Worm (Caenorhabditis elegans) whole organism, L4 larva: ENCODE measurements around the gene EEED8.13.

Source experiments
- D1046.2 ChIP-seq: fragments of 200-800 bp; sonication (Bioruptor generic); IDR thresholded peaks from 2 replicates; pipeline ENCODE4 v1.3.6; 2022; ENCODE audit warnings: missing genetic modification characterization, missing compliant biosample characterization
- F10B5.3 ChIP-seq: sonication (generic microtip); optimal IDR thresholded peaks from 2 replicates; lab custom pipeline; 2016; ENCODE audit warnings: mild to moderate bottlenecking, missing genetic modification characterization, missing compliant biosample characterization
- F44E2.7 ChIP-seq: fragments of 200-800 bp; sonication (Bioruptor generic); IDR thresholded peaks from 2 replicates; pipeline ENCODE4 v2.1.2; 2022; ENCODE audit warnings: missing genetic modification characterization, missing compliant biosample characterization
- R02D3.7 ChIP-seq: fragments of 150-350 bp; sonication (generic microtip); optimal IDR thresholded peaks from 3 replicates; lab custom pipeline; 2014; ENCODE audit warnings: missing biosample characterization, missing genetic modification characterization
- Y105C5A.15 ChIP-seq: fragments of 200-800 bp; sonication (Bioruptor generic); IDR thresholded peaks from 2 replicates; pipeline ENCODE4 v1.3.6; 2022; ENCODE audit warnings: missing genetic modification characterization, missing compliant biosample characterization
- Y48G9A.11 ChIP-seq: fragments of 200-800 bp; sonication (Bioruptor generic); IDR thresholded peaks from 2 replicates; pipeline ENCODE4 v1.3.6; 2022; ENCODE audit warnings: missing genetic modification reagents, missing genetic modification characterization, missing compliant biosample characterization
- Y5F2A.4 ChIP-seq: fragments of 200-800 bp; sonication (Bioruptor generic); optimal IDR thresholded peaks from 2 replicates; lab custom pipeline; 2018; ENCODE audit warnings: mild to moderate bottlenecking, missing genetic modification characterization, missing compliant biosample characterization
- ZK546.5 ChIP-seq, 2 experiments: sonication (generic microtip); optimal IDR thresholded peaks; 2 replicates each; lab custom pipeline; 2017; ENCODE audit warnings: missing biosample characterization in 2 of 2, missing genetic modification characterization in 2 of 2
- aha-1 ChIP-seq: fragments of 150-350 bp; peaks from one replicate; lab custom pipeline; 2014; ENCODE audit warnings: missing biosample characterization, missing genetic modification characterization
- attf-4 ChIP-seq: sonication (generic microtip); optimal IDR thresholded peaks from 3 replicates; lab custom pipeline; 2017; ENCODE audit warnings: missing biosample characterization, missing genetic modification characterization
- ceh-44 ChIP-seq: fragments of 200-800 bp; sonication (Bioruptor generic); IDR thresholded peaks from 2 replicates; pipeline ENCODE4 v1.3.6; 2022; ENCODE audit warnings: missing genetic modification reagents, missing genetic modification characterization, missing compliant biosample characterization
- ceh-82 ChIP-seq: sonication (generic microtip); optimal IDR thresholded peaks from 2 replicates; lab custom pipeline; 2017; ENCODE audit warnings: missing biosample characterization, missing genetic modification characterization
- cey-2 ChIP-seq: sonication (generic microtip); optimal IDR thresholded peaks from 3 replicates; lab custom pipeline; 2017; ENCODE audit warnings: missing genetic modification characterization, mild to moderate bottlenecking, missing compliant biosample characterization, antibody characterized with exemption, borderline replicate concordance; ENCODE audit not compliant: insufficient read depth
- ctbp-1 ChIP-seq: fragments of 200-800 bp; sonication (Bioruptor generic); IDR thresholded peaks from 2 replicates; pipeline ENCODE4 v1.3.6; 2022; ENCODE audit warnings: missing genetic modification reagents, missing genetic modification characterization, missing compliant biosample characterization
- daf-12 ChIP-seq: fragments of 150-350 bp; optimal IDR thresholded peaks from 2 replicates; lab custom pipeline; 2014; ENCODE audit warnings: missing biosample characterization, missing genetic modification reagents, missing genetic modification characterization
- daf-16 ChIP-seq, 3 experiments: sonication (generic microtip); optimal IDR thresholded peaks; 2 replicates each; lab custom pipeline; 2016 to 2017; ENCODE audit warnings: missing genetic modification characterization in 3 of 3, missing genetic modification reagents in 3 of 3, mild to moderate bottlenecking in 2 of 3, missing compliant biosample characterization in 2 of 3, missing biosample characterization in 1 of 3, moderate library complexity in 1 of 3
- dmd-8 ChIP-seq: fragments of 200-800 bp; sonication (Bioruptor generic); IDR thresholded peaks from 2 replicates; pipeline ENCODE4 v1.3.6; 2022; ENCODE audit warnings: missing genetic modification characterization, missing compliant biosample characterization
- dmd-9 ChIP-seq: fragments of 200-800 bp; sonication (Bioruptor generic); IDR thresholded peaks from 2 replicates; pipeline ENCODE4 v1.3.6; 2022; ENCODE audit warnings: missing genetic modification reagents, missing genetic modification characterization, missing compliant biosample characterization
- dpl-1 ChIP-seq: fragments of 150-350 bp; optimal IDR thresholded peaks from 2 replicates; lab custom pipeline; 2014; ENCODE audit warnings: missing biosample characterization, missing genetic modification reagents, missing genetic modification characterization
- fos-1 ChIP-seq: fragments of 150-350 bp; optimal IDR thresholded peaks from 2 replicates; lab custom pipeline; 2014; ENCODE audit warnings: missing biosample characterization, missing genetic modification characterization
- hlh-30 ChIP-seq: sonication (generic microtip); optimal IDR thresholded peaks from 2 replicates; lab custom pipeline; 2017; ENCODE audit warnings: antibody characterized with exemption, mild to moderate bottlenecking, missing genetic modification characterization, missing compliant biosample characterization; ENCODE audit not compliant: insufficient read depth
- hmg-1.1 ChIP-seq: fragments of 200-800 bp; sonication (Bioruptor generic); IDR thresholded peaks from 2 replicates; pipeline ENCODE4 v1.3.6; 2022; ENCODE audit warnings: missing genetic modification reagents, missing genetic modification characterization, missing compliant biosample characterization
- lim-7 ChIP-seq: fragments of 200-800 bp; sonication (Bioruptor generic); IDR thresholded peaks from 2 replicates; pipeline ENCODE4 v1.3.6; 2022; ENCODE audit warnings: missing genetic modification characterization, missing compliant biosample characterization
- lin-1 ChIP-seq: fragments of 200-800 bp; sonication (Bioruptor generic); IDR thresholded peaks from 2 replicates; pipeline ENCODE4 v1.3.6; 2022; ENCODE audit warnings: missing genetic modification reagents, missing genetic modification characterization, missing compliant biosample characterization
- lin-13 ChIP-seq: fragments of 150-350 bp; optimal IDR thresholded peaks from 2 replicates; lab custom pipeline; 2014; ENCODE audit warnings: missing biosample characterization, missing genetic modification reagents, missing genetic modification characterization
- lin-38 ChIP-seq: fragments of 200-800 bp; sonication (Bioruptor generic); IDR thresholded peaks from 2 replicates; pipeline ENCODE4 v1.3.6; 2022; ENCODE audit warnings: missing genetic modification reagents, missing genetic modification characterization, missing compliant biosample characterization
- lin-39 ChIP-seq: fragments of 150-350 bp; optimal IDR thresholded peaks from 2 replicates; lab custom pipeline; 2014; ENCODE audit warnings: missing biosample characterization, missing genetic modification reagents, missing genetic modification characterization
- lsy-2 ChIP-seq, 2 experiments: fragments of 150-350 bp in 1 of 2; sonication (generic microtip) in 1 of 2; optimal IDR thresholded peaks; 2 replicates each; lab custom pipeline; 2014 to 2017; ENCODE audit warnings: missing biosample characterization in 2 of 2, missing genetic modification characterization in 2 of 2
- madf-9 ChIP-seq: fragments of 200-800 bp; sonication (Bioruptor generic); conservative IDR thresholded peaks from 2 replicates; pipeline ENCODE4 v1.3.6; 2022; ENCODE audit warnings: missing genetic modification reagents, missing genetic modification characterization, missing compliant biosample characterization
- mdl-1 ChIP-seq, 2 experiments: fragments of 150-350 bp in 1 of 2; sonication (generic microtip) in 1 of 2; optimal IDR thresholded peaks; 2 replicates each; lab custom pipeline; 2014 to 2017; ENCODE audit warnings: missing biosample characterization in 2 of 2, missing genetic modification characterization in 2 of 2
- mdt-29 ChIP-seq: fragments of 200-800 bp; sonication (Bioruptor generic); IDR thresholded peaks from 2 replicates; pipeline ENCODE4 v1.3.6; 2022; ENCODE audit warnings: missing genetic modification reagents, missing genetic modification characterization, missing compliant biosample characterization
- mep-1 ChIP-seq: fragments of 150-350 bp; sonication (generic microtip); optimal IDR thresholded peaks from 3 replicates; lab custom pipeline; 2014; ENCODE audit warnings: missing biosample characterization, missing genetic modification characterization
- mes-2 ChIP-seq: sonication (generic microtip); optimal IDR thresholded peaks from 2 replicates; lab custom pipeline; 2016; ENCODE audit warnings: missing genotype, mild to moderate bottlenecking, missing genetic modification characterization, missing compliant biosample characterization; ENCODE audit not compliant: poor library complexity, severe bottlenecking
- mxl-2 ChIP-seq: fragments of 200-800 bp; sonication (Bioruptor generic); conservative IDR thresholded peaks from 2 replicates; pipeline ENCODE4 v1.3.6; 2022; ENCODE audit warnings: missing genetic modification reagents, missing genetic modification characterization, missing compliant biosample characterization
- nhr-111 ChIP-seq: fragments of 200-800 bp; sonication (Bioruptor generic); optimal IDR thresholded peaks from 2 replicates; lab custom pipeline; 2018; ENCODE audit warnings: mild to moderate bottlenecking, missing genetic modification characterization, missing compliant biosample characterization
- nhr-237 ChIP-seq: sonication (generic microtip); optimal IDR thresholded peaks from 2 replicates; lab custom pipeline; 2017; ENCODE audit warnings: missing biosample characterization, missing genetic modification characterization
- nhr-28 ChIP-seq: fragments of 150-350 bp; optimal IDR thresholded peaks from 2 replicates; lab custom pipeline; 2014; ENCODE audit warnings: missing biosample characterization, missing genetic modification characterization
- nhr-41 ChIP-seq: fragments of 200-800 bp; sonication (Bioruptor generic); IDR thresholded peaks from 2 replicates; pipeline ENCODE4 v1.3.6; 2022; ENCODE audit warnings: missing genetic modification reagents, missing genetic modification characterization, missing compliant biosample characterization
- nhr-42 ChIP-seq: fragments of 200-800 bp; sonication (Bioruptor generic); IDR thresholded peaks from 2 replicates; pipeline ENCODE4 v1.3.6; 2022; ENCODE audit warnings: missing genetic modification characterization, missing compliant biosample characterization
- nhr-6 ChIP-seq: fragments of 150-350 bp; optimal IDR thresholded peaks from 2 replicates; lab custom pipeline; 2014; ENCODE audit warnings: missing biosample characterization, missing genetic modification characterization
- nhr-76 ChIP-seq: fragments of 150-350 bp; optimal IDR thresholded peaks from 2 replicates; lab custom pipeline; 2014; ENCODE audit warnings: missing biosample characterization, missing genetic modification characterization
- rbr-2 ChIP-seq: sonication (generic microtip); optimal IDR thresholded peaks from 2 replicates; lab custom pipeline; 2016; ENCODE audit warnings: missing genotype, missing genetic modification characterization, missing compliant biosample characterization
- saeg-2 ChIP-seq: fragments of 200-800 bp; sonication (Bioruptor generic); IDR thresholded peaks from 2 replicates; pipeline ENCODE4 v1.3.6; 2022; ENCODE audit warnings: missing genetic modification reagents, missing genetic modification characterization, missing compliant biosample characterization
- sdz-12 ChIP-seq: fragments of 200-800 bp; sonication (Bioruptor generic); optimal IDR thresholded peaks from 2 replicates; lab custom pipeline; 2018; ENCODE audit warnings: mild to moderate bottlenecking, missing genetic modification characterization, missing compliant biosample characterization
- set-16 ChIP-seq: fragments of 200-800 bp; sonication (Bioruptor generic); IDR thresholded peaks from 2 replicates; pipeline ENCODE4 v1.3.6; 2022; ENCODE audit warnings: missing genetic modification reagents, missing genetic modification characterization, missing compliant biosample characterization
- skn-1 ChIP-seq: fragments of 150-350 bp; optimal IDR thresholded peaks from 2 replicates; lab custom pipeline; 2014; ENCODE audit warnings: missing biosample characterization, missing genetic modification characterization
- snpc-1.2 ChIP-seq: fragments of 200-800 bp; sonication (Bioruptor generic); IDR thresholded peaks from 2 replicates; pipeline ENCODE4 v1.3.6; 2022; ENCODE audit warnings: missing genetic modification reagents, missing genetic modification characterization, missing compliant biosample characterization
- spr-3 ChIP-seq: fragments of 200-800 bp; sonication (Bioruptor generic); optimal IDR thresholded peaks from 2 replicates; lab custom pipeline; 2018; ENCODE audit warnings: mild to moderate bottlenecking, missing genetic modification characterization, missing compliant biosample characterization
- zag-1 ChIP-seq: fragments of 150-350 bp; optimal IDR thresholded peaks from 2 replicates; lab custom pipeline; 2014; ENCODE audit warnings: missing biosample characterization, missing genetic modification characterization
- zfp-2 ChIP-seq: sonication (generic microtip); optimal IDR thresholded peaks from 2 replicates; lab custom pipeline; 2016; ENCODE audit warnings: mild to moderate bottlenecking, missing genetic modification characterization, missing compliant biosample characterization
- ztf-11 ChIP-seq: fragments of 150-350 bp; optimal IDR thresholded peaks from 2 replicates; lab custom pipeline; 2014; ENCODE audit warnings: missing biosample characterization, missing genetic modification characterization

The EEED8.13 gene

DNA sequence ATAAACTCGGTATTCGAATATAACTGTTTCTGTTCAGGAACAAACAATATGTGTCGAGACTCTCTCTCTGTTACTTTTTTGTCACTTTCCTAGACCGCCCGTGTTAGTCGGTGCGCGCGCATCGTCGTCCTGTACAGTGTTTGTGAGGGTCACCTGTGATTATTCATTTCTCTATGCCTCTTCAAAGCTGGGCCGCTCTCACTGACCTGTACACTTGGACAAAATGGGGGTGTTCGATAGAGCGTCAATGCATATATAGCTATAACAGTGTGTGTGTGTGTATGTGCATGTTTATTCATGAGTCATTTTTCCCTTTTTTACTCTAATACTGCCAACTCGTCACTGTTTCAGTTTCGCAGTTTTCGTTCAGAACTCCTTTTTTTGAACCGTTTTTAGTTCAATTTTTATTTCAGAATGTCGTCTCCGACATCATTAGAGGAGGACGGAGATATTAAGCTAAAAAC is 32.7 kb downstream of the EEED8.13 start, which contains the start of gene pkc-3 (continued):
- TF ChIP-seq hlh-30 (tag; lab: Kevin White, UChicago) (peak; percentile 83), nhr-28 (tag; lab: Kevin White, UChicago) (peak; percentile 93), set-16 (GFP tag; lab: Robert Waterston, UW) (no peak), F44E2.7 (GFP tag; lab: Robert Waterston, UW) (no peak), lim-7 (no peak), mep-1 (tag; lab: Kevin White, UChicago) (peak; percentile 86), aha-1 (tag; lab: Kevin White, UChicago) (peak; percentile 99), lin-1 (0 out of 2 replicates have a peak, but pooled peaks have one; percentile 53), Y105C5A.15 (no peak), ZK546.5 (tag; optimal IDR thresholded peaks at IDR 0.05; lab: Kevin White, UChicago) (no peak), lin-38 (GFP tag; lab: Robert Waterston, UW) (peak; percentile 79), Y5F2A.4 (no peak), sdz-12 (GFP tag; lab: Kevin White, UChicago) (no peak), ctbp-1 (GFP tag; lab: Robert Waterston, UW) (no peak), daf-16 (GFP tag; optimal IDR thresholded peaks at IDR 0.05; lab: Kevin White, UChicago) (peak in 1 of 2 experiments; percentile 16), daf-16 (tag; optimal IDR thresholded peaks at IDR 0.05; lab: Kevin White, UChicago) (peak; percentile 72), nhr-41 (GFP tag; lab: Robert Waterston, UW) (peak; percentile 87), fos-1 (tag; lab: Kevin White, UChicago) (no peak), madf-9 (GFP tag; lab: Robert Waterston, UW) (peak; percentile 35; the same call in 1 of the 2 replicates), ceh-82 (no peak), F10B5.3 (tag; lab: Kevin White, UChicago) (no peak), snpc-1.2 (GFP tag; lab: Robert Waterston, UW) (peak; percentile 58; the same call in 1 of the 2 replicates), lin-13 (GFP tag; lab: Kevin White, UChicago) (peak; percentile 54), daf-12 (tag; lab: Kevin White, UChicago) (no peak), saeg-2 (GFP tag; lab: Robert Waterston, UW) (no peak), rbr-2 (tag; lab: Kevin White, UChicago) (peak; percentile 46), ztf-11 (tag; lab: Kevin White, UChicago) (no peak), attf-4 (tag; lab: Kevin White, UChicago) (no peak), nhr-76 (no peak), D1046.2 (GFP tag; lab: Robert Waterston, UW) (no peak), nhr-111 (GFP tag; lab: Kevin White, UChicago) (no peak), lsy-2 (tag; optimal IDR thresholded peaks at IDR 0.05; lab: Kevin White, UChicago) (peak; percentile 40 to 74), hmg-1.1 (GFP tag; lab: Robert Waterston, UW) (peak; percentile 52; the same call in 1 of the 2 replicates), dpl-1 (GFP tag; lab: Kevin White, UChicago) (peak; percentile 38), dmd-9 (GFP tag; lab: Robert Waterston, UW) (no peak), nhr-237 (tag; lab: Kevin White, UChicago) (no peak), R02D3.7 (tag; lab: Kevin White, UChicago) (no peak), spr-3 (peak; percentile 42), mdl-1 (tag; optimal IDR thresholded peaks at IDR 0.05; lab: Kevin White, UChicago) (peak; percentile 7 to 47), ceh-44 (GFP tag; lab: Robert Waterston, UW) (no peak), skn-1 (tag; lab: Kevin White, UChicago) (no peak), zag-1 (tag; lab: Kevin White, UChicago) (no peak), lin-39 (tag; lab: Kevin White, UChicago) (no peak), Y48G9A.11 (GFP tag; lab: Robert Waterston, UW) (no peak), zfp-2 (no peak), mes-2 (tag; lab: Kevin White, UChicago) (peak; percentile 67), nhr-42 (peak; percentile 36; the same call in 1 of the 2 replicates), mdt-29 (GFP tag; lab: Robert Waterston, UW) (0 out of 2 replicates have a peak, but pooled peaks have one; percentile 20), nhr-6 (tag; lab: Kevin White, UChicago) (peak; percentile 93), mxl-2 (GFP tag; lab: Robert Waterston, UW) (no peak), cey-2 (no peak), dmd-8 (GFP tag; lab: Robert Waterston, UW) (0 out of 2 replicates have a peak, but pooled peaks have one; percentile 52)
